Fruit fly (Drosophila melanogaster): Measurements from ENCODE around the gene CG15564.

CG15564 gene

dm6 chr3R:31222125-31222889 lies 12.9 kb downstream of the CG15564 start (continued):
- TF ChIP-seq Drgx (GFP tag; IDR thresholded peaks at IDR 0.05) (no peak), her (GFP tag; optimal IDR thresholded peaks at IDR 0.05) (peak; percentile 83), CG9727 (GFP tag; optimal IDR thresholded peaks at IDR 0.05) (peak; percentile 90), gem (tag; optimal IDR thresholded peaks at IDR 0.05) (peak; percentile 93), Hr39 (optimal IDR thresholded peaks at IDR 0.05) (no peak), scrt (GFP tag; optimal IDR thresholded peaks at IDR 0.05) (peak; percentile 71), croc (GFP tag; conservative IDR thresholded peaks at IDR 0.05) (peak; percentile 56; the same call in 2 of the 3 replicates), Dref (GFP tag; IDR thresholded peaks at IDR 0.05) (no peak), Ada2b (GFP tag; IDR thresholded peaks at IDR 0.05) (no peak), Asciz (GFP tag; optimal IDR thresholded peaks at IDR 0.05) (peak; percentile 74), CG13123 (GFP tag; optimal IDR thresholded peaks at IDR 0.05) (peak; percentile 53), fu2 (GFP tag; optimal IDR thresholded peaks at IDR 0.05) (peak; percentile 87), CG6813 (GFP tag; optimal IDR thresholded peaks at IDR 0.05) (peak; percentile 82), CG5180 (GFP tag; optimal IDR thresholded peaks at IDR 0.05) (peak; percentile 66), slbo (GFP tag; IDR thresholded peaks at IDR 0.05) (no peak), Meics (GFP tag; optimal IDR thresholded peaks at IDR 0.05) (peak; percentile 89), ash1 (GFP tag; optimal IDR thresholded peaks at IDR 0.05) (peak; percentile 14), Mes4 (GFP tag; optimal IDR thresholded peaks at IDR 0.05) (peak; percentile 82), dmrt99B (tag; optimal IDR thresholded peaks at IDR 0.05) (peak; percentile 89), CG18011 (GFP tag; optimal IDR thresholded peaks at IDR 0.05) (peak; percentile 63), CG34422 (GFP tag; IDR thresholded peaks at IDR 0.05) (no peak), pb (GFP tag; optimal IDR thresholded peaks at IDR 0.05) (peak; percentile 86), ham (GFP tag; IDR thresholded peaks at IDR 0.05) (no peak)

DNA sequence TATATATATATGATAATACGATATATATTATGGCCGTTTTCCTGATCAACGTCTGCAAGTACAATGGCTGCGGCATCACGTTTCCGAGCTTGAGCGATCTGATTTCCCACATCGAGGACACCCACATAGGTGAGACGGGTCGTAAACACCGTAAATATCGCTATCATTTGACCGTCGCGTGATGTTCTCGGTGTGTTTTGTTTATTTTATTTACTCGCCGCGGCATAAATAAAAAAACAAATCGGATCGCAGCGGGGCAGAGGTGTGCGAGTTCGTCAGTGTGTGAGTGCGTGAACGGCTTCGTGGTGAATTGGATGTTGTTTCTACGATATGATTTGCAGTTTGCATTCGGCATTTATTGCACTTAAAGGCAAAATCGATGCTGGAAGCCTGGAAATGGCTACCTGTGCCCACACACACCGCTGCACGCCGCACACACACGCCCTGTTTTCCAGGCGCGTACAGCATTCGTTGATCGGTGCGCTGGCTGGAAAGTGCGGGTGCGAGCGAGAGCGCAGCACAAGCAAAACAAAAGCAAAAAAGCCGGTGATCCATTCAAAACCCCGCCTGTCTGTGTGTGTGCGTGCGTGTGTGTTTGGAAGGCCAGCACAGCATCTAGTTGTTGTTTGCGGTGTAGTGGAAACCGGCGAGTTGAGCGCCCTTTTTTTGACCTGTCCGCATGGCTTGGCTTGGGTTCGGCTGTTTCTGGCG lies 13.7 kb downstream of the CG15564 start:
- TF ChIP-seq CG7987 (GFP tag; optimal IDR thresholded peaks at IDR 0.05) (peak; percentile 89), CG4328 (GFP tag; optimal IDR thresholded peaks at IDR 0.05) (peak; percentile 39), CG2678 (tag; optimal IDR thresholded peaks at IDR 0.05) (peak; percentile 4), ftz-f1 (GFP tag; optimal IDR thresholded peaks at IDR 0.05) (peak; percentile 38), CG8478 (optimal IDR thresholded peaks at IDR 0.05) (peak; percentile 56), sqz (GFP tag; optimal IDR thresholded peaks at IDR 0.05) (peak; percentile 65), fru (optimal IDR thresholded peaks at IDR 0.05) (peak; percentile 17), HmgD (GFP tag; optimal IDR thresholded peaks at IDR 0.05) (no peak), sug (tag; optimal IDR thresholded peaks at IDR 0.05) (peak; percentile 5), CG12659 (GFP tag; optimal IDR thresholded peaks at IDR 0.05) (peak; percentile 20), Med (GFP tag) (peak; percentile 48), CG10543 (GFP tag; optimal IDR thresholded peaks at IDR 0.05) (peak; percentile 63), Lim3 (GFP tag; IDR thresholded peaks at IDR 0.05) (no peak), yki (optimal IDR thresholded peaks at IDR 0.05) (no peak), CG15479 (GFP tag; optimal IDR thresholded peaks at IDR 0.05) (peak; percentile 43), Nf-YB (GFP tag; optimal IDR thresholded peaks at IDR 0.05) (peak; percentile 32), Vsx1 (GFP tag; optimal IDR thresholded peaks at IDR 0.05) (peak; percentile 14), CG17359 (tag; optimal IDR thresholded peaks at IDR 0.05) (peak; percentile 13), bsh (GFP tag; optimal IDR thresholded peaks at IDR 0.05) (peak in 1 of 2 experiments; percentile 82), CG8924 (tag; optimal IDR thresholded peaks at IDR 0.05) (peak; percentile 43), gcm (GFP tag; optimal IDR thresholded peaks at IDR 0.05) (peak; percentile 1), cad (GFP tag; optimal IDR thresholded peaks at IDR 0.05) (peak; percentile 65), nom (GFP tag; optimal IDR thresholded peaks at IDR 0.05) (peak; percentile 91), corto (GFP tag; optimal IDR thresholded peaks at IDR 0.05) (peak; percentile 38), CG1832 (GFP tag; optimal IDR thresholded peaks at IDR 0.05) (peak; percentile 85), zen (tag; optimal IDR thresholded peaks at IDR 0.05) (peak; percentile 3)

All from whole organism, embryonic.